Worm (Caenorhabditis elegans): ENCODE data around the gene srh-63.

srh-63 gene

DNA sequence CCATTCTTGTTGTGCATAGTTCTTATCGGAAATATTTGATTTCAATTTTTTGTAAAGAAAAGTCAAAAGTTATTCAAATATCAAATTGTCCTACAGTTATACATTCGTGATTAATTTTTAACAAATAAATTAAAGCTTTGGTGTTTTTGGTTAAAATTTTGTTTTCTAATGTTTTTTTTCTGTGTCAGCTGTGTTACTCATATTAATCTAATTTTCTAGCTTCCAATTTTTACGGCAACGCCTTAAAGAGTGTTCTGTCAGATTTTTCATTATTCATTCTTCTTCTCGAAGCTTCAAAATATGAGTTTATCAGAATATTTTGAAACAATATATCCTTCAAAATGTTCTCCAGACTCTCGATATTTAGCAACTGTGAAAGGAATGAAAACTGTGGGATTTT lies at the start of gene srh-63:
Gene srh-63, plus strand, starts transcription at position 301 of the 400 bp plus-strand sequence.
- TF ChIP-seq C17E4.6 (GFP tag; IDR thresholded peaks at IDR 0.05), result no peak
- no peak for TF ChIP-seq lsl-1 (GFP tag; optimal IDR thresholded peaks at IDR 0.05)
- no peak for TF ChIP-seq ZK185.1 (tag; optimal IDR thresholded peaks at IDR 0.05; ENCODE audit: poor library complexity, severe bottlenecking)
- TF ChIP-seq ztf-3 (GFP tag; optimal IDR thresholded peaks at IDR 0.05), result no peak
- no peak for TF ChIP-seq let-607 (tag; optimal IDR thresholded peaks at IDR 0.05)
- no peak for TF ChIP-seq repo-1 (tag; optimal IDR thresholded peaks at IDR 0.05)
- TF ChIP-seq egl-18 (GFP tag; IDR thresholded peaks at IDR 0.05), result no peak

DNA sequence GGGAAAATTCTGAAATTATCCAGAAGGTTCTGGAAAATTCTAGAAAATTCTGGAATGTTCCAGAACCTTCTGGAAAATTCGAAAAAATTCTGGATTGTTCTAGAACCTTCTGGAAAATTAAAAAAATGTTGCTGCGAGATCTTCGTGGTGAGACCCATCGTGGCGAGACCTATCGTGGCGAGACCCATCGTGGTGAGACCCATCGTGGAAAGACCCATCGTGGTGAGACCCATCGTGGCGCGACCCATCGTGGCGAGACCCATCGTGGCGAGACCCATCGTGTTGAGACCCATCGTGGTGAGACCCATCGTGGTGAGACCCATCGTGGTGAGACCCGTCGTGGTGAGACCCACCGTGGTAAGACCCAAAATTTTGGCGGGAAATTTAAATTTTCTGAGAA lies 47.0 kb upstream of the srh-63 start:
- TF ChIP-seq cebp-2 (GFP tag; IDR thresholded peaks at IDR 0.05) (peak; percentile 58; the same call in 1 of the 2 replicates), F33H1.4 (GFP tag; IDR thresholded peaks at IDR 0.05) (peak; percentile 61), hsf-1 (GFP tag; IDR thresholded peaks at IDR 0.05) (peak; percentile 77), ceh-91 (GFP tag; IDR thresholded peaks at IDR 0.05) (peak; percentile 32; the same call in 1 of the 2 replicates), mcd-1 (GFP tag; IDR thresholded peaks at IDR 0.05) (peak; percentile 37; the same call in 1 of the 2 replicates)

DNA sequence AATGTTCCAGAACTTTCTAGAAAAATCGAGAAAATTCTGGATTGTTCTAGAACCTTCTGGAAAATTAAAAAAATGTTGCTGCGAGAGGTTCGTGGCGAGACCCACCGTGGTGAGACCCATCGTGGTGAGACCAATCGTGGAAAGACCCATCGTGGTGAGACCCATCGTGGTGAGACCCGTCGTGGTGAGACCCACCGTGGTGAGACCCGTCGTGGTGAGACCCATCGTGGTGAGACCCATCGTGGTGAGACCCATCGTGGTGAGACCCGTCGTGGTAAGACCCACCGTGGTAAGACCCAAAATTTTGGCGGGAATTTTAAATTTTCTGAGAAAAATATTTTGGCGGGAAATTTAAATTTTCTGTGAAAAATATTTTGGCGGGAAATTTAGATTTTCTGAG lies 45.1 kb upstream of the srh-63 start:
- TF ChIP-seq egrh-3 (GFP tag; IDR thresholded peaks at IDR 0.05) (peak; percentile 41; the same call in 1 of the 2 replicates), hsf-1 (GFP tag; IDR thresholded peaks at IDR 0.05) (0 out of 2 replicates have a peak, but pooled peaks have one; percentile 49), bed-1 (GFP tag; IDR thresholded peaks at IDR 0.05) (0 out of 2 replicates have a peak, but pooled peaks have one; percentile 48), F33H1.4 (GFP tag; IDR thresholded peaks at IDR 0.05) (peak; percentile 64), cebp-2 (GFP tag; IDR thresholded peaks at IDR 0.05) (0 out of 2 replicates have a peak, but pooled peaks have one; percentile 48), attf-6 (GFP tag; IDR thresholded peaks at IDR 0.05) (0 out of 2 replicates have a peak, but pooled peaks have one; percentile 56)

DNA sequence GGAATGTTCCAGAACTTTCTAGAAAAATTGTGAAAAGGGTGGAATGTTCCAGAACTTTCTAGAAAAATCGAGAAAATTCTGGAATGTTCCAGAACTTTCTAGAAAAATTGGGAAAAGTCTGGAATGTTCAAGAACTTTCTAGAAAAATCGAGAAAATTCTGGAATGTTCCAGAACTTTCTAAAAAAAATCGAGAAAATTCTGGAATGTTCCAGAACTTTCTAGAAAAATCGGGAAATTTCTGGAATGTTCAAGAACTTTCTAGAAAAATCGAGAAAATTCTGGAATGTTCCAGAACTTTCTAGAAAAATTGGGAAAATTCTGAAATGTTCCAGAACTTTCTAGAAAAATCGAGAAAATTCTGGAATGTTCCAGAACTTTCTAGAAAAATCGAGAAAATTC lies 43.1 kb upstream of the srh-63 start:
- peak; percentile 61 for TF ChIP-seq dox-1 (GFP tag; IDR thresholded peaks at IDR 0.05)
- 0 out of 2 replicates have a peak, but pooled peaks have one; percentile 25 for TF ChIP-seq pbrm-1 (GFP tag; IDR thresholded peaks at IDR 0.05)
- TF ChIP-seq cebp-2 (GFP tag; IDR thresholded peaks at IDR 0.05), result 0 out of 2 replicates have a peak, but pooled peaks have one; percentile 43
- TF ChIP-seq hsf-1 (GFP tag; IDR thresholded peaks at IDR 0.05), result peak; percentile 95

DNA sequence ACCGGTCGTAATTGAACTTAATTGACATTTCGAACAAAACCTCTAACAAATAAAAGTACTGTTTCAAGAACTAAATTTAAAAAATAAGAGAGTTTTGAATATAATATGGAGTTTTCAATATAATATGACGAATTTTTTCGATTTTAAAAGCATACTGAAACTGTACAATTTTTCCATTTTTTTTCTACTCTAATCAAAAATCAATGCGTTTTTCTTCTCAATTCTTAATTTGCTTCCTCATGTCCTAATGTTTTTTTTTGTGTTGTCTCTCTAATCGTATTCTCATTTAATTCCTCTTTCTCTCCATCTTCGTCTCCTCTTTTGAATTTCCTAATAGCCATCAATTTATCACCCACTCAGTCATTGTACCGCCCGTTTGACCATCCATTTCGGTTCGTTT lies 41.7 kb upstream of the srh-63 start, which contains the start of gene Y57G11A.4:
Gene Y57G11A.4, plus strand, starts transcription at position 301 of the 400 bp plus-strand sequence.
- TF ChIP-seq rpc-1 (optimal IDR thresholded peaks at IDR 0.05) (no peak), rpc-1 (tag; optimal IDR thresholded peaks at IDR 0.05) (no peak), hrde-1 (tag; optimal IDR thresholded peaks at IDR 0.05; ENCODE audit: borderline replicate concordance) (no peak)

DNA sequence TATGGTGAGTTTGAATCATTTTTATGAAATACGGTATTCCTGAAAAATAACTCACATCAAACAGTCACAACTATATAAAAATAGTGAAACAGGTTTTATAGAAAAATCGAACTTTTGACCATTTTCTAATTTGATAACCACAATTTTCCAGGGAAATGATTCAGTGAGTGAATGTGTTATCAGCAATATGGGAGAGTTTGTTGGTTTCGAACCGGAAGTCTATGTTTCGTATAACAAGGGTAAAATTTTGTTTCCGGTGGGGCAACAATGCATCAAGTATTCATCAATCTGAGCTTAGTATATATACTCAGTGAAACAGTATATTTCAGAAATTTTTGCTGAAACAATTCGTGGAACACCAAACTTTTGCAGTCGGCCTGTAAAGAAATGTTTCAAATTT lies 40.2 kb upstream of the srh-63 start:
- no peak for TF ChIP-seq ceh-100 (GFP tag; IDR thresholded peaks at IDR 0.05)
- TF ChIP-seq dpff-1 (tag; optimal IDR thresholded peaks at IDR 0.05), result no peak
- no peak for TF ChIP-seq F49E8.2 (tag; optimal IDR thresholded peaks at IDR 0.05; ENCODE audit: insufficient read depth)
- no peak for TF ChIP-seq F52B5.7 (tag; optimal IDR thresholded peaks at IDR 0.05)
- peak; percentile 49 for TF ChIP-seq nhr-80 (tag; optimal IDR thresholded peaks at IDR 0.05)
- no peak for TF ChIP-seq Y79H2A.3 (GFP tag; conservative IDR thresholded peaks at IDR 0.05)

DNA sequence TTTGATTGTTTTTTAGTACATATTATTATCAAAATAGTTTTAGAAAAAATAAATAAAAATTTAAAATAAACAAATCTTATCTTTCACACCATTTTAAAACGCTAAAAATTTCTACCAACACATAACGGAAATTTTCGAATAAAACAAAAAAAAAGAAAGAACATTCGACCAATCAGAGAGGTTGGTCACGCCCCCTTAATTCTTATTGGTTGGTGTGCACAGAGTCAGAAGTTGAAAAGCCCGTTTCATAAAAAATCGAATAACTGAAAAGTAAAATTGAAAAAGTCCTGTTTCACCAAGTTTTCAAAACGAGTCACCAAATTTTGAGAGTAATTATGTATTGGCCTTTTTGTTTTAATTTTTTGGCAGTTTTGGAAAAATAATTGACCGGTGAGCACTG lies 32.5 kb upstream of the srh-63 start:
- no peak for TF ChIP-seq snpc-4 (GFP tag; optimal IDR thresholded peaks at IDR 0.05)
- TF ChIP-seq snpc-4 (tag; optimal IDR thresholded peaks at IDR 0.05), result peak in 1 of 4 experiments; percentile 10
- TF ChIP-seq lin-26 (GFP tag; IDR thresholded peaks at IDR 0.05), result no peak

Measured in whole organism, young adult.